Worm (Caenorhabditis elegans) whole organism, late embryonic: Measurements from ENCODE around the gene nspe-1.

ENCODE experiments used
- C08G9.2 ChIP-seq: sonication (generic microtip); optimal IDR thresholded peaks from 2 replicates; lab custom pipeline; 2016; ENCODE audit warnings: mild to moderate bottlenecking, missing genetic modification characterization, moderate library complexity, missing compliant biosample characterization
- C38D4.7 ChIP-seq: fragments of 200-800 bp; sonication (Bioruptor generic); optimal IDR thresholded peaks from 2 replicates; lab custom pipeline; 2018; ENCODE audit warnings: mild to moderate bottlenecking, missing genetic modification characterization, moderate library complexity, missing compliant biosample characterization
- F13H6.1 ChIP-seq: sonication (generic microtip); optimal IDR thresholded peaks from 2 replicates; lab custom pipeline; 2016; ENCODE audit warnings: missing genetic modification characterization, missing compliant biosample characterization
- K02D7.2 ChIP-seq: sonication (generic microtip); optimal IDR thresholded peaks from 2 replicates; lab custom pipeline; 2017; ENCODE audit warnings: mild to moderate bottlenecking, missing genetic modification characterization, missing compliant biosample characterization
- K09A11.1 ChIP-seq: sonication (generic microtip); optimal IDR thresholded peaks from 2 replicates; lab custom pipeline; 2017; ENCODE audit warnings: antibody characterized with exemption, mild to moderate bottlenecking, missing genetic modification characterization, missing compliant biosample characterization; ENCODE audit not compliant: insufficient read depth
- Y22D7AL.16 ChIP-seq: sonication (generic microtip); optimal IDR thresholded peaks from 2 replicates; lab custom pipeline; 2016; ENCODE audit warnings: missing genetic modification characterization, missing compliant biosample characterization
- ama-1 ChIP-seq: fragments of 150-350 bp; optimal IDR thresholded peaks from 2 replicates; lab custom pipeline; 2014
- ceh-14 ChIP-seq: sonication (generic microtip); optimal IDR thresholded peaks from 2 replicates; lab custom pipeline; 2016; ENCODE audit warnings: missing genotype, missing genetic modification characterization, missing compliant biosample characterization
- ceh-19 ChIP-seq: fragments of 200-800 bp; sonication (Bioruptor generic); optimal IDR thresholded peaks from 2 replicates; lab custom pipeline; 2018; ENCODE audit warnings: mild to moderate bottlenecking, missing genetic modification characterization, missing compliant biosample characterization
- ceh-2 ChIP-seq: sonication (generic microtip); optimal IDR thresholded peaks from 2 replicates; lab custom pipeline; 2016; ENCODE audit warnings: missing genotype, missing genetic modification characterization, missing compliant biosample characterization
- ceh-22 ChIP-seq: sonication (generic microtip); optimal IDR thresholded peaks from 2 replicates; lab custom pipeline; 2017; ENCODE audit warnings: missing biosample characterization, missing genetic modification characterization
- ceh-24 ChIP-seq: sonication (generic microtip); optimal IDR thresholded peaks from 2 replicates; lab custom pipeline; 2016; ENCODE audit warnings: mild to moderate bottlenecking, missing genetic modification characterization, missing compliant biosample characterization
- ceh-30 ChIP-seq: fragments of 150-350 bp; optimal IDR thresholded peaks from 2 replicates; lab custom pipeline; 2014; ENCODE audit warnings: missing biosample characterization, missing genetic modification characterization
- ceh-31 ChIP-seq: sonication (generic microtip); optimal IDR thresholded peaks from 2 replicates; lab custom pipeline; 2016; ENCODE audit warnings: missing genetic modification characterization, missing compliant biosample characterization
- ceh-34 ChIP-seq: sonication (generic microtip); optimal IDR thresholded peaks from 2 replicates; lab custom pipeline; 2016; ENCODE audit warnings: mild to moderate bottlenecking, missing genetic modification characterization, missing compliant biosample characterization
- ceh-45 ChIP-seq: fragments of 200-800 bp; sonication (Bioruptor generic); IDR thresholded peaks from 2 replicates; pipeline ENCODE4 v1.3.6; 2022; ENCODE audit warnings: missing genetic modification reagents, missing genetic modification characterization, missing compliant biosample characterization
- ceh-48 ChIP-seq: sonication (generic microtip); optimal IDR thresholded peaks from 2 replicates; lab custom pipeline; 2016; ENCODE audit warnings: missing genetic modification characterization, inconsistent platforms, missing compliant biosample characterization
- ceh-6 ChIP-seq: fragments of 200-800 bp; sonication (Bioruptor generic); optimal IDR thresholded peaks from 2 replicates; lab custom pipeline; 2018; ENCODE audit warnings: mild to moderate bottlenecking, missing genetic modification characterization, missing compliant biosample characterization
- ceh-9 ChIP-seq: sonication (generic microtip); optimal IDR thresholded peaks from 2 replicates; lab custom pipeline; 2016; ENCODE audit warnings: mild to moderate bottlenecking, missing genetic modification characterization, inconsistent platforms, missing compliant biosample characterization
- dve-1 ChIP-seq: sonication (generic microtip); optimal IDR thresholded peaks from 2 replicates; lab custom pipeline; 2017; ENCODE audit warnings: antibody characterized with exemption, mild to moderate bottlenecking, missing genetic modification characterization, missing compliant biosample characterization
- ets-4 ChIP-seq: sonication (generic microtip); optimal IDR thresholded peaks from 2 replicates; lab custom pipeline; 2016; ENCODE audit warnings: missing genetic modification characterization, missing compliant biosample characterization
- eyg-1 ChIP-seq: sonication (generic microtip); optimal IDR thresholded peaks from 2 replicates; lab custom pipeline; 2016; ENCODE audit warnings: missing genotype, missing genetic modification characterization, missing compliant biosample characterization
- fax-1 ChIP-seq: sonication (generic microtip); optimal IDR thresholded peaks from 2 replicates; lab custom pipeline; 2016; ENCODE audit warnings: missing genotype, missing genetic modification characterization, missing compliant biosample characterization
- fkh-10 ChIP-seq: fragments of 150-350 bp; optimal IDR thresholded peaks from 2 replicates; lab custom pipeline; 2014; ENCODE audit warnings: missing biosample characterization, missing genetic modification reagents, missing genetic modification characterization
- fkh-6 ChIP-seq: sonication (generic microtip); optimal IDR thresholded peaks from 2 replicates; lab custom pipeline; 2016; ENCODE audit warnings: missing genetic modification characterization, missing compliant biosample characterization
- gmeb-2 ChIP-seq: sonication (generic microtip); optimal IDR thresholded peaks from 2 replicates; lab custom pipeline; 2016; ENCODE audit warnings: missing genetic modification characterization, inconsistent platforms, missing compliant biosample characterization
- hlh-13 ChIP-seq: fragments of 200-800 bp; sonication (Bioruptor generic); optimal IDR thresholded peaks from 2 replicates; lab custom pipeline; 2018; ENCODE audit warnings: mild to moderate bottlenecking, missing genetic modification characterization, missing compliant biosample characterization
- hlh-30 ChIP-seq: sonication (generic microtip); optimal IDR thresholded peaks from 2 replicates; lab custom pipeline; 2017; ENCODE audit warnings: antibody characterized with exemption, missing genetic modification characterization, missing compliant biosample characterization; ENCODE audit not compliant: insufficient read depth
- hlh-8 ChIP-seq: sonication (generic microtip); optimal IDR thresholded peaks from 2 replicates; lab custom pipeline; 2016; ENCODE audit warnings: missing genotype, missing genetic modification characterization, missing compliant biosample characterization
- mec-3 ChIP-seq: sonication (generic microtip); optimal IDR thresholded peaks from 2 replicates; lab custom pipeline; 2016; ENCODE audit warnings: borderline replicate concordance, missing genetic modification characterization, missing compliant biosample characterization
- nfya-1 ChIP-seq: sonication (generic microtip); optimal IDR thresholded peaks from 2 replicates; lab custom pipeline; 2017; ENCODE audit warnings: missing genetic modification characterization, mild to moderate bottlenecking, missing compliant biosample characterization, antibody characterized with exemption, moderate library complexity
- nhr-11 ChIP-seq: fragments of 150-350 bp; optimal IDR thresholded peaks from 2 replicates; lab custom pipeline; 2014; ENCODE audit warnings: missing biosample characterization, missing genetic modification characterization
- pha-2 ChIP-seq: sonication (generic microtip); optimal IDR thresholded peaks from 2 replicates; lab custom pipeline; 2017; ENCODE audit warnings: mild to moderate bottlenecking, missing genetic modification characterization, missing compliant biosample characterization
- pqm-1 ChIP-seq: sonication (generic microtip); optimal IDR thresholded peaks from 2 replicates; lab custom pipeline; 2016; ENCODE audit warnings: missing genetic modification characterization, missing compliant biosample characterization
- ref-2 ChIP-seq: sonication (generic microtip); optimal IDR thresholded peaks from 2 replicates; lab custom pipeline; 2016; ENCODE audit warnings: missing genetic modification characterization, missing compliant biosample characterization
- sox-4 ChIP-seq: sonication (generic microtip); optimal IDR thresholded peaks from 2 replicates; lab custom pipeline; 2017; ENCODE audit warnings: mild to moderate bottlenecking, missing genetic modification characterization, inconsistent platforms, missing compliant biosample characterization
- tbx-2 ChIP-seq: sonication (generic microtip); optimal IDR thresholded peaks from 2 replicates; lab custom pipeline; 2016; ENCODE audit warnings: missing genetic modification characterization, missing compliant biosample characterization
- tbx-7 ChIP-seq: sonication (generic microtip); optimal IDR thresholded peaks from 2 replicates; lab custom pipeline; 2016; ENCODE audit warnings: missing genotype, missing genetic modification characterization, missing compliant biosample characterization
- unc-86 ChIP-seq: sonication (generic microtip); optimal IDR thresholded peaks from 2 replicates; lab custom pipeline; 2016; ENCODE audit warnings: missing genetic modification characterization, missing compliant biosample characterization

nspe-1 gene

ce11 chrII:12603667-12604621, 16.7 kb downstream of the nspe-1 start, which contains the start of the genes ceh-100 and lips-15:
ceh-100 (minus strand) TSS chrII:12603680.
lips-15 (plus strand) TSS chrII:12604386.
- TF ChIP-seq Y22D7AL.16 (tag; lab: Kevin White, UChicago) (no peak), tbx-2 (peak; percentile 34), hlh-8 (tag; lab: Kevin White, UChicago) (no peak), ceh-9 (tag; lab: Kevin White, UChicago) (no peak), mec-3 (tag; lab: Kevin White, UChicago) (no peak), ceh-30 (tag; lab: Kevin White, UChicago) (no peak), ceh-22 (no peak), gmeb-2 (tag; lab: Kevin White, UChicago) (no peak), nfya-1 (tag; lab: Kevin White, UChicago) (peak; percentile 10), ceh-34 (tag; lab: Kevin White, UChicago) (peak; percentile 28), ref-2 (tag; lab: Kevin White, UChicago) (no peak), dve-1 (tag; lab: Kevin White, UChicago) (no peak), ama-1 (no peak), C38D4.7 (no peak), fax-1 (tag; lab: Kevin White, UChicago) (no peak), hlh-30 (tag; lab: Kevin White, UChicago) (no peak), ceh-19 (GFP tag; lab: Kevin White, UChicago) (no peak), ceh-31 (tag; lab: Kevin White, UChicago) (peak; percentile 68), tbx-7 (no peak), ceh-2 (tag; lab: Kevin White, UChicago) (no peak), eyg-1 (no peak), F13H6.1 (tag; lab: Kevin White, UChicago) (no peak), ets-4 (no peak), fkh-6 (tag; lab: Kevin White, UChicago) (no peak), sox-4 (tag; lab: Kevin White, UChicago) (no peak), C08G9.2 (tag; lab: Kevin White, UChicago) (no peak), pha-2 (tag; lab: Kevin White, UChicago) (no peak), K09A11.1 (tag; lab: Kevin White, UChicago) (no peak), hlh-13 (GFP tag; lab: Kevin White, UChicago) (no peak), K02D7.2 (tag; lab: Kevin White, UChicago) (no peak), ceh-45 (GFP tag; lab: Robert Waterston, UW) (no peak), ceh-48 (tag; lab: Kevin White, UChicago) (peak; percentile 17), fkh-10 (no peak), ceh-14 (tag; lab: Kevin White, UChicago) (no peak), ceh-6 (GFP tag; lab: Kevin White, UChicago) (no peak), nhr-11 (tag; lab: Kevin White, UChicago) (no peak), unc-86 (tag; lab: Kevin White, UChicago) (no peak)

- TF ChIP-seq pqm-1 (tag; lab: Kevin White, UChicago) (no peak), eyg-1 (no peak), K02D7.2 (tag; lab: Kevin White, UChicago) (no peak), ceh-24 (tag; lab: Kevin White, UChicago) (no peak), C38D4.7 (no peak), ceh-9 (tag; lab: Kevin White, UChicago) (no peak), ceh-14 (tag; lab: Kevin White, UChicago) (no peak), fkh-10 (no peak)
Measured at ce11 chrII:12580952-12581351, 39.7 kb downstream of the nspe-1 start, which contains the start of gene clec-4. clec-4 (minus strand) TSS chrII:12581113.
